Fruit fly (Drosophila melanogaster): ENCODE measurements around the gene CG3246.

Gene CG3246

DNA sequence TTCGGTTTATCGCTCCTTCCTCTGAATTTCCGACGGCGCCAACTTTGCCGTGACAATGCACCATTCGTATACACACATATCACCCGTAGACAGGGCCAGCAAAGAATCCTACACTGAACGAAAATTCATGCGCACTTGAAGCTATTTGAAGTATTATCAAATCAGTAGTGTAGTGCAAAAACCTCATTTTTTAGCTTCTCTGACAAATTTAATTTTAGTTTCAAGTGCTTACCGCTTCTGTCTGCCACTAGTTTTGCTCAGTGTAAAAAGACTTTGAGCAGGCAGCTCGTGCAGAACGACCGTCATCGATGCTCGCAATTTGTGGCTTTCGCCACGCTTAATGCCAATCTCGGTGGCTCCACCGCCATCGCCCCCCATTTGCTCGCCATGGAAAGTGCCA, 17.0 kb downstream of the CG3246 start (continued):
- TF ChIP-seq CG11696 (GFP tag; IDR thresholded peaks at IDR 0.05) (no peak), CG18619 (GFP tag; optimal IDR thresholded peaks at IDR 0.05) (no peak), unpg (GFP tag; optimal IDR thresholded peaks at IDR 0.05) (no peak), CG6854 (GFP tag; optimal IDR thresholded peaks at IDR 0.05) (no peak), sisA (GFP tag; IDR thresholded peaks at IDR 0.05) (peak; percentile 46), HmgZ (tag; optimal IDR thresholded peaks at IDR 0.05) (no peak), Bgb (GFP tag; IDR thresholded peaks at IDR 0.05; ENCODE audit: partially characterized antibody) (no peak), ase (GFP tag; IDR thresholded peaks at IDR 0.05) (0 out of 3 replicates have a peak, but pooled peaks have one; percentile 18), gem (tag; optimal IDR thresholded peaks at IDR 0.05) (no peak), sr (GFP tag; IDR thresholded peaks at IDR 0.05) (no peak), Dek (tag; optimal IDR thresholded peaks at IDR 0.05) (no peak), croc (GFP tag; conservative IDR thresholded peaks at IDR 0.05) (no peak; the same call in 2 of the 3 replicates), mam (GFP tag; optimal IDR thresholded peaks at IDR 0.05) (peak; percentile 19), gsb-n (tag; optimal IDR thresholded peaks at IDR 0.05) (no peak), grn (GFP tag; optimal IDR thresholded peaks at IDR 0.05) (no peak), nerfin-1 (tag; optimal IDR thresholded peaks at IDR 0.05) (no peak), cad (GFP tag; optimal IDR thresholded peaks at IDR 0.05) (no peak), ac (GFP tag; optimal IDR thresholded peaks at IDR 0.05) (no peak), Trl (optimal IDR thresholded peaks at IDR 0.05) (no peak), Trl (GFP tag; optimal IDR thresholded peaks at IDR 0.05) (peak; percentile 7), HLH54F (GFP tag; optimal IDR thresholded peaks at IDR 0.05) (peak; percentile 9), CG14441 (GFP tag; IDR thresholded peaks at IDR 0.05) (peak; percentile 68), CG9797 (GFP tag; optimal IDR thresholded peaks at IDR 0.05) (no peak), btn (GFP tag; optimal IDR thresholded peaks at IDR 0.05) (no peak), Drgx (GFP tag; IDR thresholded peaks at IDR 0.05) (peak; percentile 84), Sin3A (optimal IDR thresholded peaks at IDR 0.05) (no peak), CG11723 (GFP tag; optimal IDR thresholded peaks at IDR 0.05) (no peak), CG7556 (GFP tag; optimal IDR thresholded peaks at IDR 0.05) (no peak), NfI (GFP tag; optimal IDR thresholded peaks at IDR 0.05) (peak; percentile 23), CG12744 (GFP tag; optimal IDR thresholded peaks at IDR 0.05) (no peak), kah (GFP tag; optimal IDR thresholded peaks at IDR 0.05) (no peak), lbe (GFP tag; optimal IDR thresholded peaks at IDR 0.05) (no peak), CG9876 (GFP tag; optimal IDR thresholded peaks at IDR 0.05) (no peak), CG9817 (tag; optimal IDR thresholded peaks at IDR 0.05) (peak; percentile 15), CG8478 (optimal IDR thresholded peaks at IDR 0.05) (no peak), trh (GFP tag; optimal IDR thresholded peaks at IDR 0.05) (peak; percentile 6), Hr78 (GFP tag; optimal IDR thresholded peaks at IDR 0.05) (no peak), crol (GFP tag; IDR thresholded peaks at IDR 0.05) (no peak), CG10209 (GFP tag; optimal IDR thresholded peaks at IDR 0.05) (peak; percentile 51), CG17912 (GFP tag; optimal IDR thresholded peaks at IDR 0.05) (no peak), CG2712 (tag; optimal IDR thresholded peaks at IDR 0.05) (peak; percentile 36), lab (GFP tag; optimal IDR thresholded peaks at IDR 0.05) (no peak), PHDP (tag; optimal IDR thresholded peaks at IDR 0.05) (peak; percentile 22), sd (tag; optimal IDR thresholded peaks at IDR 0.05) (no peak), z (GFP tag; IDR thresholded peaks at IDR 0.05) (no peak), Jarid2 (GFP tag; optimal IDR thresholded peaks at IDR 0.05) (no peak), gcm2 (GFP tag; optimal IDR thresholded peaks at IDR 0.05) (no peak), HHEX (GFP tag; optimal IDR thresholded peaks at IDR 0.05) (no peak), gro (GFP tag; optimal IDR thresholded peaks at IDR 0.05) (no peak), chm (GFP tag; IDR thresholded peaks at IDR 0.05) (0 out of 2 replicates have a peak, but pooled peaks have one; percentile 44), inv (GFP tag; IDR thresholded peaks at IDR 0.05; ENCODE audit: partially characterized antibody) (no peak), CG6654 (GFP tag; optimal IDR thresholded peaks at IDR 0.05) (no peak), rib (GFP tag; IDR thresholded peaks at IDR 0.05) (no peak)
